Worm (Caenorhabditis elegans): ENCODE data around the gene sre-26.

The sre-26 gene

DNA sequence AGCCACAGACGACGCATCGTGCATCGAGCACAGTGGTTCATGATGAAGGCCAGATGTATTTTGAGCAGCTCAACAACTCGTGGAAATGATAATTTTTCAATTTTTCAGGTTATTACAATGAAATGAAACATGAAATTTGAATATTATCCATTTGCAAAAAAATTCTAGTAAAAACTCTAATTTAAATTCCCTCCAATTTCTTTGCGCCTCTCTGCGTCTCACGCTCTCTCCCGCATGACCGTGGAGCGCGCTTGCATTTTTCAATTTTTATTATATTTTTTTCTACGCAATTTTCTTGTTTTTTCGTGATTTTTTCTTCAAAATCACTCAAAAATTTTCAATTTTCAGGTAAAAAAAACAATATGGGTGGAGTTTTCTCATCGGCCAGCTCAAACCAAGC is 39.0 kb upstream of the sre-26 start, which contains the start of gene tag-281 (continued):
- TF ChIP-seq nhr-43 (tag; optimal IDR thresholded peaks at IDR 0.05; ENCODE audit: poor library complexity, severe bottlenecking) (no peak), ztf-4 (tag; optimal IDR thresholded peaks at IDR 0.05) (no peak), nhr-11 (tag; optimal IDR thresholded peaks at IDR 0.05) (no peak), egl-27 (tag; optimal IDR thresholded peaks at IDR 0.05) (no peak), sea-2 (GFP tag; optimal IDR thresholded peaks at IDR 0.05) (no peak), eor-1 (tag; optimal IDR thresholded peaks at IDR 0.05) (no peak), ama-1 (optimal IDR thresholded peaks at IDR 0.05) (no peak), nhr-76 (tag; optimal IDR thresholded peaks at IDR 0.05) (no peak), nhr-237 (tag; optimal IDR thresholded peaks at IDR 0.05) (no peak), nfya-1 (tag; optimal IDR thresholded peaks at IDR 0.05; ENCODE audit: insufficient read depth) (peak; percentile 90), lsy-12 (tag; optimal IDR thresholded peaks at IDR 0.05) (no peak), R02D3.7 (tag; optimal IDR thresholded peaks at IDR 0.05) (peak; percentile 72), mml-1 (tag; optimal IDR thresholded peaks at IDR 0.05) (no peak), skn-1 (tag; optimal IDR thresholded peaks at IDR 0.05) (peak; percentile 52), fkh-10 (GFP tag; optimal IDR thresholded peaks at IDR 0.05) (peak; percentile 33), nhr-12 (tag; optimal IDR thresholded peaks at IDR 0.05) (no peak), mdl-1 (tag; optimal IDR thresholded peaks at IDR 0.05) (no peak), elt-3 (tag; optimal IDR thresholded peaks at IDR 0.05) (no peak)

DNA sequence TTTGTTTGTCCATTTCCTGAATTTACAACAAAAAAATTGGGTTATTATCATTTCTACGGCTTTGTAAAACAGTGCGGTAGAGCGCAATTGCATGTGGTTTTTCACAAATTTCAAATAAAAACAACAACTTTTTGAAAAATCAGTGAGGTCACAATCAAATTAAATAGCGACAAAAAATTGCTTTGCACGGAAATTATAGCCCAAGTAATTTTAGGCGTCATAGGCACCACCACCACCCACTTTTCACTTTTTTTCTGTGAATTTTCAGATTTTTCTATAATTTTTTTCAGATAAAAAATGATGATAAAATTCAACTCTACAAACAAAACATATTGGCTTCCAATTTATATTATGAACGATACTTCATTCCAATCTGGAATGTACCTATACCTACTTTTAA is 36.9 kb upstream of the sre-26 start, which contains the start of gene sre-38:
TSS of gene sre-38 (plus strand) at position 301 of the 400 bp plus-strand sequence.
- TF ChIP-seq nhr-23 (tag; optimal IDR thresholded peaks at IDR 0.05) (no peak), nfya-1 (tag; optimal IDR thresholded peaks at IDR 0.05; ENCODE audit: insufficient read depth) (no peak), ceh-28 (tag; optimal IDR thresholded peaks at IDR 0.05) (no peak), nhr-28 (tag; optimal IDR thresholded peaks at IDR 0.05) (no peak), nhr-67 (tag; optimal IDR thresholded peaks at IDR 0.05) (no peak), nhr-76 (tag; optimal IDR thresholded peaks at IDR 0.05) (no peak), egl-27 (tag; optimal IDR thresholded peaks at IDR 0.05) (no peak), ztf-11 (tag; optimal IDR thresholded peaks at IDR 0.05) (no peak), ama-1 (optimal IDR thresholded peaks at IDR 0.05) (no peak), tbx-2 (tag; optimal IDR thresholded peaks at IDR 0.05) (no peak), nhr-43 (tag; optimal IDR thresholded peaks at IDR 0.05; ENCODE audit: poor library complexity, severe bottlenecking) (no peak), lsy-12 (tag; optimal IDR thresholded peaks at IDR 0.05) (no peak), nhr-77 (tag; optimal IDR thresholded peaks at IDR 0.05) (no peak), nhr-237 (tag; optimal IDR thresholded peaks at IDR 0.05) (no peak), lin-15B (tag; optimal IDR thresholded peaks at IDR 0.05) (no peak)

DNA sequence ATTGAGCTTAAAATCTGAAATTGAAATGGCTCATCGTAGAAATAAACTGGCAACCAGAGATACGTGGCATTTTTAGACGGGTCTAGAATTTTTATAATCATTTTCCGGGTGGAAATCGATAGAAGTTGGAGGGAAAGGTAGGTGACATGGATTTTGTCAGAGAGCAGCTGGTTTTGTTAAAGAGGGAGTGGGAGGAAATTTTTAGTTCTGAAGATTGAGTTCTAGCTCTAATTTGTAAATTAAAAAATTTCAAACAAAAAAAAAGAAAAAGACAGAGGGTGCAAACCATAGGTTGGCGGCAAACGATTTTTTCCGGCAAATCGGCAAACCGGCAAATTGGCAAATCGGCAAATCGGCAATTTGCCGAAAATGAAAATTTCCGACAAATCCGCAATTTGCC is 36.2 kb upstream of the sre-26 start, which contains the start of gene sre-32:
TSS of gene sre-32 (minus strand) at position 101 of the 400 bp plus-strand sequence.
- no peak for TF ChIP-seq egl-27 (tag; optimal IDR thresholded peaks at IDR 0.05)
- no peak for TF ChIP-seq nhr-76 (tag; optimal IDR thresholded peaks at IDR 0.05)
- TF ChIP-seq zag-1 (tag; optimal IDR thresholded peaks at IDR 0.05) = no peak
- no peak for TF ChIP-seq elt-3 (tag; optimal IDR thresholded peaks at IDR 0.05)
- TF ChIP-seq eor-1 (tag; optimal IDR thresholded peaks at IDR 0.05) = no peak
- TF ChIP-seq daf-12 (tag; optimal IDR thresholded peaks at IDR 0.05) = no peak
- TF ChIP-seq ama-1 (optimal IDR thresholded peaks at IDR 0.05) = no peak

DNA sequence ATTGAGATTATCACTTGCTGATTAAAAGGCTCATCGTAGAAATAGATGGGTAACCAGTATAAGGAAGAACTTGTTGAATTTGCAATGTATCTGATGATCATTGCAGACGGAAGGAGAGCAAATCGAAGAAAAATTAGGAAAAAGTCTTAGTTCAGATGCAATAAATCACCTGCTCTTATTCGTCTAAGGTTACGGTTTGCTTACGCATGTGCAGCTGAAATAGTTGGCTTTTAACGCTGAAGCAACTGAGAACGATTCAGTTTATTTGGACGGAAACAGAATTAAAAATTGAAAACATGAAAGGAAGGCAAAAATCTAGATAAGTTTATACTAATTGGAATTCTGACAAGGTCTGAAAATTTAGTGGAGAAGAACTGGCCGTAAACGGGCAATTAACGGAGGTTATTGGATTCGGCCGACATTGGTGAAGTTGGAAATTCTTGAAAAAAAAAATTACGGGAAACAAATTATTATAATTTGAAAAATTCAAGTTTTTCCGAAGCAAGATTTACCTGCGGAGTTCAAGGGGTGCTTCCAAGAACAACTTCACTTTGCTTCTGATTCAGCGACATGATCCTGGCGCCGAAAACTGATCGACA is 32.5 kb upstream of the sre-26 start, which contains the start of the genes sre-35 and sre-33:
TSS of gene sre-35 (minus strand) at position 101 of the 599 bp plus-strand sequence.
TSS of gene sre-33 (plus strand) at position 549 of the 599 bp plus-strand sequence.
- TF ChIP-seq R02D3.7 (tag; optimal IDR thresholded peaks at IDR 0.05) (no peak), nhr-25 (tag; optimal IDR thresholded peaks at IDR 0.05) (no peak), tbx-2 (tag; optimal IDR thresholded peaks at IDR 0.05) (no peak), unc-62 (GFP tag; optimal IDR thresholded peaks at IDR 0.05) (no peak), pha-4 (tag; optimal IDR thresholded peaks at IDR 0.05) (no peak), unc-39 (tag; optimal IDR thresholded peaks at IDR 0.05) (no peak), pqm-1 (tag; optimal IDR thresholded peaks at IDR 0.05) (no peak), daf-12 (tag; optimal IDR thresholded peaks at IDR 0.05) (no peak), nhr-67 (tag; optimal IDR thresholded peaks at IDR 0.05) (no peak), ceh-16 (tag; optimal IDR thresholded peaks at IDR 0.05) (no peak), eor-1 (tag; optimal IDR thresholded peaks at IDR 0.05) (no peak), nfya-1 (tag; optimal IDR thresholded peaks at IDR 0.05; ENCODE audit: insufficient read depth) (no peak), skn-1 (tag; optimal IDR thresholded peaks at IDR 0.05) (no peak)
